Fruit fly (Drosophila melanogaster) whole organism, embryonic: ENCODE measurements around the gene Gclc.

Source experiments
- Aef1 ChIP-seq: fragments of 200-800 bp; sonication (Bioruptor generic); IDR thresholded peaks from 3 replicates; pipeline ENCODE4 v1.3.6; 2022; ENCODE audit warnings: missing biosample characterization, missing genetic modification characterization
- Atf6 ChIP-seq: fragments of 200-800 bp; sonication (Bioruptor generic); IDR thresholded peaks from 2 replicates; pipeline ENCODE4 v1.3.6; 2022; ENCODE audit warnings: missing biosample characterization, missing genetic modification characterization
- BtbVII ChIP-seq: fragments of 200-800 bp; sonication (Bioruptor generic); optimal IDR thresholded peaks from 3 replicates; lab custom pipeline; 2017; ENCODE audit warnings: missing biosample characterization, mild to moderate bottlenecking, missing genetic modification characterization
- CG10147 ChIP-seq: fragments of 200-800 bp; sonication (Bioruptor generic); optimal IDR thresholded peaks from 2 replicates; lab custom pipeline; 2019; ENCODE audit warnings: missing biosample characterization, mild to moderate bottlenecking, missing genetic modification characterization, moderate library complexity
- CG10543 ChIP-seq: fragments of 200-800 bp; sonication (Bioruptor generic); optimal IDR thresholded peaks from 3 replicates; lab custom pipeline; 2017; ENCODE audit warnings: missing biosample characterization, mild to moderate bottlenecking, missing genetic modification characterization, moderate library complexity
- CG12219 ChIP-seq: fragments of 200-800 bp; sonication (Bioruptor generic); optimal IDR thresholded peaks from 3 replicates; lab custom pipeline; 2018; ENCODE audit warnings: missing biosample characterization, mild to moderate bottlenecking, missing genetic modification characterization
- CG12769 ChIP-seq: fragments of 200-800 bp; sonication (Bioruptor generic); optimal IDR thresholded peaks from 2 replicates; lab custom pipeline; 2019; ENCODE audit warnings: missing biosample characterization, mild to moderate bottlenecking, missing genetic modification characterization, moderate library complexity
- CG13287 ChIP-seq: fragments of 200-800 bp; sonication (Bioruptor generic); IDR thresholded peaks from 2 replicates; pipeline ENCODE4 v1.3.6; 2022; ENCODE audit warnings: missing biosample characterization, missing genetic modification characterization; ENCODE audit not compliant: partially characterized antibody
- CG17829 ChIP-seq: fragments of 200-800 bp; optimal IDR thresholded peaks from 2 replicates; lab custom pipeline; 2019; ENCODE audit warnings: missing biosample characterization, mild to moderate bottlenecking, missing genetic modification characterization, moderate library complexity
- CG1832 ChIP-seq: fragments of 200-800 bp; sonication (Bioruptor generic); optimal IDR thresholded peaks from 2 replicates; lab custom pipeline; 2017; ENCODE audit warnings: missing biosample characterization, mild to moderate bottlenecking, missing genetic modification characterization, inconsistent platforms
- CG2712 ChIP-seq: fragments of 200-800 bp; optimal IDR thresholded peaks from 3 replicates; lab custom pipeline; 2019; ENCODE audit warnings: missing biosample characterization, mild to moderate bottlenecking, missing genetic modification characterization, moderate library complexity
- CG34376 ChIP-seq: fragments of 200-800 bp; sonication (Bioruptor generic); optimal IDR thresholded peaks from 2 replicates; lab custom pipeline; 2018; ENCODE audit warnings: missing biosample characterization, mild to moderate bottlenecking, missing genetic modification characterization
- CG4360 ChIP-seq: fragments of 200-800 bp; sonication (Bioruptor generic); IDR thresholded peaks from 2 replicates; pipeline ENCODE4 v1.3.6; 2022; ENCODE audit warnings: missing biosample characterization, missing genetic modification characterization
- CG4404 ChIP-seq: fragments of 200-800 bp; sonication (Bioruptor generic); IDR thresholded peaks from 2 replicates; pipeline ENCODE4 v1.3.6; 2022; ENCODE audit warnings: missing biosample characterization, missing genetic modification characterization
- CG6765 ChIP-seq: fragments of 200-800 bp; sonication (Bioruptor generic); optimal IDR thresholded peaks from 3 replicates; lab custom pipeline; 2017; ENCODE audit warnings: missing biosample characterization, mild to moderate bottlenecking, missing genetic modification characterization
- CG7556 ChIP-seq: fragments of 200-800 bp; sonication (Bioruptor generic); optimal IDR thresholded peaks from 2 replicates; lab custom pipeline; 2017; ENCODE audit warnings: missing biosample characterization, mild to moderate bottlenecking, missing genetic modification characterization
- CG9932 ChIP-seq: fragments of 200-800 bp; sonication (Bioruptor generic); IDR thresholded peaks from 2 replicates; pipeline ENCODE4 v1.3.6; 2022; ENCODE audit warnings: missing biosample characterization, missing genetic modification characterization
- Dp ChIP-seq: fragments of 200-800 bp; sonication (Bioruptor generic); optimal IDR thresholded peaks from 2 replicates; lab custom pipeline; 2018; ENCODE audit warnings: missing biosample characterization, mild to moderate bottlenecking, missing genetic modification characterization, moderate library complexity
- Ets65A ChIP-seq: fragments of 200-800 bp; sonication (Bioruptor generic); peaks from one replicate; lab custom pipeline; 2016; ENCODE audit warnings: missing biosample characterization, missing genetic modification characterization
- Fer3 ChIP-seq: fragments of 200-800 bp; sonication (Bioruptor generic); optimal IDR thresholded peaks from 2 replicates; lab custom pipeline; 2018; ENCODE audit warnings: missing biosample characterization, mild to moderate bottlenecking, missing genetic modification characterization, moderate library complexity
- HHEX ChIP-seq: fragments of 200-800 bp; sonication (Bioruptor generic); optimal IDR thresholded peaks from 3 replicates; lab custom pipeline; 2017; ENCODE audit warnings: missing biosample characterization, mild to moderate bottlenecking, missing genetic modification characterization, missing genetic modification reagents
- HmgD ChIP-seq: fragments of 200-800 bp; sonication (Bioruptor generic); optimal IDR thresholded peaks from 3 replicates; lab custom pipeline; 2016; ENCODE audit warnings: missing biosample characterization, missing genetic modification characterization
- Hr51 ChIP-seq, 2 experiments: fragments of 200-800 bp; sonication (Bioruptor generic); optimal IDR thresholded peaks; 2 replicates in 1 of 2; 3 replicates in 1 of 2; lab custom pipeline; 2016 to 2018; ENCODE audit warnings: missing biosample characterization in 2 of 2, missing genetic modification characterization in 2 of 2, mild to moderate bottlenecking in 1 of 2, moderate library complexity in 1 of 2
- Hr78 ChIP-seq, 2 experiments: fragments of 200-800 bp in 1 of 2; fragments of >200 bp in 1 of 2; sonication (Bioruptor generic) in 1 of 2; optimal IDR thresholded peaks; 2 replicates each; lab custom pipeline; 2017 to 2019; ENCODE audit warnings: missing biosample characterization in 2 of 2, missing genetic modification characterization in 2 of 2, mild to moderate bottlenecking in 1 of 2, moderate library complexity in 1 of 2
- Lim3 ChIP-seq: fragments of 200-800 bp; sonication (Bioruptor generic); IDR thresholded peaks from 2 replicates; pipeline ENCODE4 v1.3.6; 2022; ENCODE audit warnings: missing biosample characterization, missing genetic modification characterization
- Meics ChIP-seq: fragments of 200-800 bp; sonication (Bioruptor generic); optimal IDR thresholded peaks from 2 replicates; lab custom pipeline; 2017; ENCODE audit warnings: missing biosample characterization, mild to moderate bottlenecking, missing genetic modification characterization
- Myb ChIP-seq: fragments of 200-800 bp; sonication (Bioruptor generic); optimal IDR thresholded peaks from 2 replicates; lab custom pipeline; 2016; ENCODE audit warnings: missing biosample characterization, missing genetic modification characterization
- Pdp1 ChIP-seq, 2 experiments: fragments of 200-800 bp; sonication (Bioruptor generic); optimal IDR thresholded peaks; 3 replicates each; lab custom pipeline; 2016; ENCODE audit warnings: missing biosample characterization in 2 of 2, missing genetic modification characterization in 2 of 2, mild to moderate bottlenecking in 1 of 2, moderate library complexity in 1 of 2
- Rfx ChIP-seq: fragments of 200-800 bp; sonication (Bioruptor generic); IDR thresholded peaks from 2 replicates; pipeline ENCODE4 v1.3.6; 2022; ENCODE audit warnings: missing biosample characterization, missing genetic modification characterization
- Xbp1 ChIP-seq: fragments of 200-800 bp; sonication (Bioruptor generic); optimal IDR thresholded peaks from 3 replicates; lab custom pipeline; 2016; ENCODE audit warnings: missing biosample characterization, mild to moderate bottlenecking, missing genetic modification characterization
- bcd ChIP-seq: fragments of 200-800 bp; sonication (Bioruptor generic); optimal IDR thresholded peaks from 2 replicates; lab custom pipeline; 2017; ENCODE audit warnings: missing biosample characterization, mild to moderate bottlenecking, missing genetic modification characterization
- croc ChIP-seq: fragments of 200-800 bp; sonication (Bioruptor generic); conservative IDR thresholded peaks from 3 replicates; pipeline ENCODE4 v1.3.6; 2022; ENCODE audit warnings: missing biosample characterization, missing genetic modification characterization
- crol ChIP-seq: fragments of 200-800 bp; sonication (Bioruptor generic); IDR thresholded peaks from 2 replicates; pipeline ENCODE4 v1.3.6; 2022; ENCODE audit warnings: missing biosample characterization, missing genetic modification characterization
- crp ChIP-seq, 2 experiments: fragments of 200-800 bp; sonication (Bioruptor generic); optimal IDR thresholded peaks; 2 replicates in 1 of 2; 3 replicates in 1 of 2; lab custom pipeline; 2017; ENCODE audit warnings: missing biosample characterization in 2 of 2, missing genetic modification characterization in 2 of 2, mild to moderate bottlenecking in 1 of 2, moderate library complexity in 1 of 2
- fd64A ChIP-seq: fragments of 200-800 bp; sonication (Bioruptor generic); optimal IDR thresholded peaks from 3 replicates; lab custom pipeline; 2018; ENCODE audit warnings: missing biosample characterization, mild to moderate bottlenecking, missing genetic modification characterization
- kni ChIP-seq: fragments of 200-800 bp; sonication (Bioruptor generic); optimal IDR thresholded peaks from 3 replicates; lab custom pipeline; 2017; ENCODE audit warnings: mild to moderate bottlenecking, missing biosample characterization, missing genetic modification reagents, missing genetic modification characterization
- nom ChIP-seq: fragments of 200-800 bp; sonication (Bioruptor generic); optimal IDR thresholded peaks from 2 replicates; lab custom pipeline; 2017; ENCODE audit warnings: missing biosample characterization, missing genetic modification characterization, mild to moderate bottlenecking, moderate library complexity, missing genetic modification reagents
- pzg ChIP-seq: fragments of 200-800 bp; sonication (Bioruptor generic); optimal IDR thresholded peaks from 3 replicates; lab custom pipeline; 2018; ENCODE audit warnings: missing biosample characterization, mild to moderate bottlenecking, missing genetic modification characterization, moderate library complexity
- ro ChIP-seq: fragments of 200-800 bp; sonication (Bioruptor generic); IDR thresholded peaks from 2 replicates; pipeline ENCODE4 v1.3.6; 2022; ENCODE audit warnings: missing biosample characterization, missing genetic modification characterization
- sd ChIP-seq: fragments of 200-800 bp; sonication (Bioruptor generic); optimal IDR thresholded peaks from 3 replicates; lab custom pipeline; 2018; ENCODE audit warnings: missing biosample characterization, mild to moderate bottlenecking, missing genetic modification characterization, moderate library complexity
- sna ChIP-seq: fragments of 200-800 bp; sonication (Bioruptor generic); IDR thresholded peaks from 2 replicates; pipeline ENCODE4 v1.3.6; 2022; ENCODE audit warnings: missing biosample characterization, missing genetic modification characterization; ENCODE audit not compliant: partially characterized antibody
- stwl ChIP-seq: fragments of 200-800 bp; sonication (Bioruptor generic); optimal IDR thresholded peaks from 3 replicates; lab custom pipeline; 2018; ENCODE audit warnings: missing biosample characterization, mild to moderate bottlenecking, missing genetic modification characterization, moderate library complexity
- sug ChIP-seq: fragments of 200-800 bp; optimal IDR thresholded peaks from 2 replicates; lab custom pipeline; 2019; ENCODE audit warnings: missing biosample characterization, mild to moderate bottlenecking, missing genetic modification characterization, moderate library complexity
- toy ChIP-seq: fragments of 200-800 bp; sonication (Bioruptor generic); IDR thresholded peaks from 2 replicates; pipeline ENCODE4 v1.3.6; 2022; ENCODE audit warnings: missing biosample characterization, missing genetic modification characterization
- trem ChIP-seq: fragments of 200-800 bp; optimal IDR thresholded peaks from 3 replicates; lab custom pipeline; 2019; ENCODE audit warnings: missing biosample characterization, mild to moderate bottlenecking, missing genetic modification characterization, moderate library complexity
- tx ChIP-seq: fragments of 200-800 bp; sonication (Bioruptor generic); optimal IDR thresholded peaks from 2 replicates; lab custom pipeline; 2016; ENCODE audit warnings: missing biosample characterization, missing genetic modification characterization
- unpg ChIP-seq: fragments of 200-800 bp; sonication (Bioruptor generic); optimal IDR thresholded peaks from 3 replicates; lab custom pipeline; 2018; ENCODE audit warnings: missing biosample characterization, mild to moderate bottlenecking, missing genetic modification characterization, moderate library complexity

The Gclc gene

dm6 chrX:8093722-8094177, 22.2 kb downstream of the Gclc start, which contains the start of gene UbcE2H (continued):
- TF ChIP-seq stwl (tag; lab: Kevin White, UChicago) = peak; percentile 60
- TF ChIP-seq CG4404 (GFP tag; lab: Robert Waterston, UW) = no peak
- no peak for TF ChIP-seq CG7556 (GFP tag; lab: Kevin White, UChicago)
- TF ChIP-seq sna (GFP tag; lab: Robert Waterston, UW) = no peak
- no peak for TF ChIP-seq fd64A (GFP tag; lab: Kevin White, UChicago)
- TF ChIP-seq toy (GFP tag; lab: Robert Waterston, UW) = no peak
- TF ChIP-seq pzg (GFP tag; lab: Kevin White, UChicago) = peak; percentile 91
- TF ChIP-seq trem (tag; lab: Kevin White, UChicago) = peak; percentile 63
- no peak for TF ChIP-seq Rfx
- no peak for TF ChIP-seq CG13287 (GFP tag; lab: Robert Waterston, UW)
- TF ChIP-seq BtbVII (GFP tag; lab: Kevin White, UChicago) = peak; percentile 6
- TF ChIP-seq Xbp1 (GFP tag; lab: Kevin White, UChicago) = no peak
- TF ChIP-seq CG10147 (GFP tag; lab: Kevin White, UChicago) = no peak
- peak; percentile 27 for TF ChIP-seq HmgD
- TF ChIP-seq CG2712 (tag; lab: Kevin White, UChicago) = no peak
- TF ChIP-seq Dp (GFP tag; lab: Kevin White, UChicago) = peak; percentile 77
- TF ChIP-seq Aef1 (GFP tag; lab: Robert Waterston, UW) = no peak
- TF ChIP-seq tx (GFP tag; lab: Kevin White, UChicago) = no peak
- TF ChIP-seq CG17829 (tag; lab: Kevin White, UChicago) = peak; percentile 5
- no peak for TF ChIP-seq croc
- peak; percentile 27 for TF ChIP-seq HHEX (GFP tag; lab: Kevin White, UChicago)
- peak in 1 of 2 experiments; percentile 39 for TF ChIP-seq Pdp1 (GFP tag; optimal IDR thresholded peaks at IDR 0.05; lab: Kevin White, UChicago)
- peak; percentile 98 for TF ChIP-seq Myb (GFP tag; lab: Kevin White, UChicago)
- TF ChIP-seq Lim3 = no peak

dm6 chrX:8092893-8093721, 22.8 kb downstream of the Gclc start:
- no peak for TF ChIP-seq CG12219 (GFP tag; lab: Kevin White, UChicago)
- TF ChIP-seq unpg (GFP tag; lab: Kevin White, UChicago) = no peak
- peak in 1 of 2 experiments; percentile 80 for TF ChIP-seq Hr78 (GFP tag; optimal IDR thresholded peaks at IDR 0.05; lab: Kevin White, UChicago)
- peak; percentile 1 for TF ChIP-seq nom (GFP tag; lab: Kevin White, UChicago)
- TF ChIP-seq Meics = peak; percentile 14
- TF ChIP-seq crp (GFP tag; optimal IDR thresholded peaks at IDR 0.05; lab: Kevin White, UChicago) = peak in 1 of 2 experiments; percentile 62
- peak; percentile 9 for TF ChIP-seq Fer3 (tag; lab: Kevin White, UChicago)
- peak; percentile 57 for TF ChIP-seq CG10543 (GFP tag; lab: Kevin White, UChicago)
- TF ChIP-seq ro = no peak
- TF ChIP-seq CG9932 (GFP tag; lab: Robert Waterston, UW) = 0 out of 2 replicates have a peak, but pooled peaks have one; percentile 16
- TF ChIP-seq sd = peak; percentile 7
- peak; percentile 78 for TF ChIP-seq sug
- TF ChIP-seq CG4360 (GFP tag; lab: Robert Waterston, UW) = peak; percentile 93
- TF ChIP-seq kni (GFP tag; lab: Kevin White, UChicago) = peak; percentile 21
- TF ChIP-seq CG34376 (GFP tag; lab: Kevin White, UChicago) = peak; percentile 4
- TF ChIP-seq CG6765 (GFP tag; lab: Kevin White, UChicago) = peak; percentile 58
- TF ChIP-seq CG12769 (tag; lab: Kevin White, UChicago) = peak; percentile 23
- TF ChIP-seq Atf6 (GFP tag; lab: Robert Waterston, UW) = 0 out of 2 replicates have a peak, but pooled peaks have one; percentile 23
- TF ChIP-seq bcd (GFP tag; lab: Kevin White, UChicago) = no peak
- TF ChIP-seq CG1832 = peak; percentile 74
- TF ChIP-seq crol (GFP tag; lab: Robert Waterston, UW) = peak; percentile 45
- no peak for TF ChIP-seq Hr51 (GFP tag; optimal IDR thresholded peaks at IDR 0.05; lab: Kevin White, UChicago)
- TF ChIP-seq Ets65A (GFP tag; lab: Kevin White, UChicago) = peak; percentile 59
